Worm (Caenorhabditis elegans): ENCODE results near the gene maoc-1.

ce11 chrII:7186117-7186516, 10.0 kb upstream of the maoc-1 start:
- TF ChIP-seq nhr-237 (tag; optimal IDR thresholded peaks at IDR 0.05) (no peak), mep-1 (tag; optimal IDR thresholded peaks at IDR 0.05) (no peak), gei-8 (GFP tag; optimal IDR thresholded peaks at IDR 0.05) (no peak)

All from whole organism, L4 larva.